2 fruit fly cellular contexts compared by ENCODE assay signal in genomic region chr2L:5229239-5229638, dm6.
TF ChIP-seq lines count a peak whose summit lies in the region.

No protein-coding gene starts in this region.

- TF ChIP-seq CTCF in whole organism, embryonic (GFP tag; optimal IDR thresholded peaks at IDR 0.05; lab: Kevin White, UChicago), result no peak

TF ChIP-seq in whole organism, embryonic, 481 proteins besides CTCF, POLR2A, EP300 and RAD21:
- TF ChIP-seq CG8359 (GFP tag; optimal IDR thresholded peaks at IDR 0.05; lab: Kevin White, UChicago; ENCODE audit: borderline replicate concordance) (peak; percentile 99), Hmx (GFP tag; optimal IDR thresholded peaks at IDR 0.05; lab: Kevin White, UChicago) (no peak), dati (GFP tag; IDR thresholded peaks at IDR 0.05; lab: Robert Waterston, UW) (no peak), TFAM (GFP tag; optimal IDR thresholded peaks at IDR 0.05; lab: Kevin White, UChicago) (no peak), sens (GFP tag; lab: Kevin White, UChicago) (peak; percentile 5), mld (GFP tag; IDR thresholded peaks at IDR 0.05; lab: Robert Waterston, UW; ENCODE audit: partially characterized antibody) (0 out of 3 replicates have a peak, but pooled peaks have one; percentile 22), CG9817 (tag; optimal IDR thresholded peaks at IDR 0.05; lab: Kevin White, UChicago) (no peak), CG10543 (GFP tag; optimal IDR thresholded peaks at IDR 0.05; lab: Kevin White, UChicago) (no peak)
TF ChIP-seq in whole organism, embryonic: peak in this region for 3.

TF ChIP-seq in whole organism, wandering third instar larva, 38 proteins besides CTCF, POLR2A, EP300 and RAD21:
- TF ChIP-seq GATAd (GFP tag; optimal IDR thresholded peaks at IDR 0.05; lab: Kevin White, UChicago) (no peak), HLH106 (tag; optimal IDR thresholded peaks at IDR 0.05; lab: Kevin White, UChicago) (no peak), sage (GFP tag; optimal IDR thresholded peaks at IDR 0.05; lab: Kevin White, UChicago) (no peak), usp (GFP tag; optimal IDR thresholded peaks at IDR 0.05; lab: Kevin White, UChicago) (no peak), Myc (optimal IDR thresholded peaks at IDR 0.05; lab: Kevin White, UChicago) (peak; percentile 15), Vsx2 (GFP tag; optimal IDR thresholded peaks at IDR 0.05; lab: Kevin White, UChicago; ENCODE audit: partially characterized antibody) (no peak)
TF ChIP-seq in whole organism, wandering third instar larva: peak in this region for 1.
